Fruit fly (Drosophila melanogaster) whole organism, embryonic: Measurements from ENCODE around the gene CG31121.

Source experiments
- ATbp ChIP-seq: fragments of 200-800 bp; sonication (Bioruptor generic); optimal IDR thresholded peaks from 2 replicates; lab custom pipeline; 2017; ENCODE audit warnings: missing biosample characterization, mild to moderate bottlenecking, missing genetic modification characterization, missing genetic modification reagents
- Abd-B ChIP-seq: fragments of 200-800 bp; sonication (Bioruptor generic); optimal IDR thresholded peaks from 2 replicates; lab custom pipeline; 2018; ENCODE audit warnings: missing biosample characterization, mild to moderate bottlenecking, missing genetic modification characterization, moderate library complexity
- Adf1 ChIP-seq: fragments of 200-800 bp; sonication (Bioruptor generic); IDR thresholded peaks from 2 replicates; pipeline ENCODE4 v1.3.6; 2022; ENCODE audit warnings: missing biosample characterization, missing genetic modification characterization
- CG10267 ChIP-seq: fragments of 200-800 bp; sonication (Bioruptor generic); optimal IDR thresholded peaks from 2 replicates; lab custom pipeline; 2018; ENCODE audit warnings: missing biosample characterization, mild to moderate bottlenecking, missing genetic modification characterization, moderate library complexity
- CG10321 ChIP-seq: fragments of 200-800 bp; sonication (Bioruptor generic); IDR thresholded peaks from 2 replicates; pipeline ENCODE4 v1.3.6; 2022; ENCODE audit warnings: missing biosample characterization, missing genetic modification characterization
- CG11696 ChIP-seq: fragments of 200-800 bp; sonication (Bioruptor generic); IDR thresholded peaks from 2 replicates; pipeline ENCODE4 v1.3.6; 2022; ENCODE audit warnings: missing biosample characterization, missing genetic modification characterization
- CG13123 ChIP-seq: fragments of 200-800 bp; sonication (Bioruptor generic); optimal IDR thresholded peaks from 2 replicates; lab custom pipeline; 2016; ENCODE audit warnings: missing biosample characterization, missing genetic modification characterization
- CG14860 ChIP-seq: fragments of 200-800 bp; sonication (Bioruptor generic); IDR thresholded peaks from 3 replicates; pipeline ENCODE4 v1.3.6; 2022; ENCODE audit warnings: missing biosample characterization, missing genetic modification characterization; ENCODE audit not compliant: partially characterized antibody
- CG15269 ChIP-seq: fragments of 200-800 bp; sonication (Bioruptor generic); optimal IDR thresholded peaks from 2 replicates; lab custom pipeline; 2018; ENCODE audit warnings: missing biosample characterization, mild to moderate bottlenecking, missing genetic modification characterization, moderate library complexity
- CG15601 ChIP-seq: fragments of 200-800 bp; sonication (Bioruptor generic); optimal IDR thresholded peaks from 3 replicates; lab custom pipeline; 2019; ENCODE audit warnings: missing biosample characterization, mild to moderate bottlenecking, missing genetic modification characterization, moderate library complexity
- CG16863 ChIP-seq: fragments of 200-800 bp; sonication (Bioruptor generic); optimal IDR thresholded peaks from 3 replicates; lab custom pipeline; 2016; ENCODE audit warnings: missing biosample characterization, missing genetic modification characterization
- CG43689 ChIP-seq: fragments of 200-800 bp; sonication (Bioruptor generic); IDR thresholded peaks from 2 replicates; pipeline ENCODE4 v1.3.6; 2022; ENCODE audit warnings: missing biosample characterization, missing genetic modification characterization
- CG9215 ChIP-seq: fragments of 200-800 bp; sonication (Bioruptor generic); IDR thresholded peaks from 2 replicates; pipeline ENCODE4 v1.3.6; 2022; ENCODE audit warnings: missing biosample characterization, missing genetic modification characterization
- CG9797 ChIP-seq: fragments of 200-800 bp; sonication (Bioruptor generic); optimal IDR thresholded peaks from 3 replicates; lab custom pipeline; 2018; ENCODE audit warnings: missing biosample characterization, mild to moderate bottlenecking, missing genetic modification characterization
- CrebB ChIP-seq: fragments of 200-800 bp; sonication (Bioruptor generic); optimal IDR thresholded peaks from 3 replicates; lab custom pipeline; 2018; ENCODE audit warnings: missing biosample characterization, mild to moderate bottlenecking, missing genetic modification characterization
- D19B ChIP-seq: fragments of 200-800 bp; sonication (Bioruptor generic); optimal IDR thresholded peaks from 2 replicates; lab custom pipeline; 2017; ENCODE audit warnings: missing biosample characterization, mild to moderate bottlenecking, missing genetic modification characterization
- Dref ChIP-seq: fragments of 200-800 bp; sonication (Bioruptor generic); IDR thresholded peaks from 2 replicates; pipeline ENCODE4 v1.3.6; 2022; ENCODE audit warnings: missing biosample characterization, missing genetic modification characterization
- Fer3 ChIP-seq: fragments of 200-800 bp; sonication (Bioruptor generic); optimal IDR thresholded peaks from 2 replicates; lab custom pipeline; 2018; ENCODE audit warnings: missing biosample characterization, mild to moderate bottlenecking, missing genetic modification characterization, moderate library complexity
- GATAe ChIP-seq: fragments of 200-800 bp; sonication (Bioruptor generic); conservative IDR thresholded peaks from 2 replicates; pipeline ENCODE4 v1.3.6; 2022; ENCODE audit warnings: missing biosample characterization, missing genetic modification characterization
- HLH3B ChIP-seq: fragments of 200-800 bp; sonication (Bioruptor generic); IDR thresholded peaks from 2 replicates; pipeline ENCODE4 v1.3.6; 2022; ENCODE audit warnings: missing biosample characterization, missing genetic modification characterization
- Meics ChIP-seq: fragments of 200-800 bp; sonication (Bioruptor generic); optimal IDR thresholded peaks from 2 replicates; lab custom pipeline; 2017; ENCODE audit warnings: missing biosample characterization, mild to moderate bottlenecking, missing genetic modification characterization
- Mrtf ChIP-seq: fragments of 200-800 bp; sonication (Bioruptor generic); IDR thresholded peaks from 3 replicates; pipeline ENCODE4 v1.3.6; 2022; ENCODE audit warnings: missing biosample characterization, missing genetic modification characterization
- Myb ChIP-seq: fragments of 200-800 bp; sonication (Bioruptor generic); optimal IDR thresholded peaks from 2 replicates; lab custom pipeline; 2016; ENCODE audit warnings: missing biosample characterization, missing genetic modification characterization
- Neu2 ChIP-seq: fragments of 200-800 bp; sonication (Bioruptor generic); optimal IDR thresholded peaks from 3 replicates; lab custom pipeline; 2016; ENCODE audit warnings: missing biosample characterization, missing genetic modification characterization, borderline replicate concordance
- Nf-YA ChIP-seq: fragments of 200-800 bp; sonication (Bioruptor generic); IDR thresholded peaks from 2 replicates; pipeline ENCODE4 v1.3.6; 2022; ENCODE audit warnings: missing biosample characterization, missing genetic modification characterization
- Sry-β ChIP-seq: fragments of 200-800 bp; sonication (Bioruptor generic); optimal IDR thresholded peaks from 2 replicates; lab custom pipeline; 2018; ENCODE audit warnings: missing biosample characterization, mild to moderate bottlenecking, missing genetic modification characterization, moderate library complexity
- caup ChIP-seq: fragments of 200-800 bp; sonication (Bioruptor generic); optimal IDR thresholded peaks from 3 replicates; lab custom pipeline; 2017; ENCODE audit warnings: missing biosample characterization, mild to moderate bottlenecking, missing genetic modification characterization, moderate library complexity; ENCODE audit not compliant: severe bottlenecking
- crol ChIP-seq: fragments of 200-800 bp; sonication (Bioruptor generic); IDR thresholded peaks from 2 replicates; pipeline ENCODE4 v1.3.6; 2022; ENCODE audit warnings: missing biosample characterization, missing genetic modification characterization
- dati ChIP-seq: fragments of 200-800 bp; sonication (Bioruptor generic); IDR thresholded peaks from 2 replicates; pipeline ENCODE4 v1.3.6; 2022; ENCODE audit warnings: missing biosample characterization, missing genetic modification characterization
- esg ChIP-seq: fragments of 200-800 bp; sonication (Bioruptor generic); conservative IDR thresholded peaks from 2 replicates; pipeline ENCODE4 v1.3.6; 2022; ENCODE audit warnings: missing biosample characterization, missing genetic modification characterization
- exex ChIP-seq: fragments of 200-800 bp; sonication (Bioruptor generic); optimal IDR thresholded peaks from 4 replicates; lab custom pipeline; 2018; ENCODE audit warnings: missing biosample characterization, mild to moderate bottlenecking, missing genetic modification characterization, moderate library complexity
- fd3F ChIP-seq: fragments of 200-800 bp; sonication (Bioruptor generic); optimal IDR thresholded peaks from 2 replicates; lab custom pipeline; 2018; ENCODE audit warnings: missing biosample characterization, mild to moderate bottlenecking, missing genetic modification characterization, moderate library complexity
- gcm2 ChIP-seq: fragments of 200-800 bp; sonication (Bioruptor generic); optimal IDR thresholded peaks from 2 replicates; lab custom pipeline; 2016; ENCODE audit warnings: missing biosample characterization, missing genetic modification characterization
- gem ChIP-seq: fragments of 200-800 bp; sonication (Bioruptor generic); optimal IDR thresholded peaks from 2 replicates; lab custom pipeline; 2019; ENCODE audit warnings: missing biosample characterization, mild to moderate bottlenecking, missing genetic modification characterization, moderate library complexity
- grau ChIP-seq: fragments of 200-800 bp; optimal IDR thresholded peaks from 3 replicates; lab custom pipeline; 2019; ENCODE audit warnings: missing biosample characterization, mild to moderate bottlenecking, missing genetic modification characterization, moderate library complexity
- gsb-n ChIP-seq: fragments of 200-800 bp; sonication (Bioruptor generic); optimal IDR thresholded peaks from 3 replicates; lab custom pipeline; 2018; ENCODE audit warnings: missing biosample characterization, mild to moderate bottlenecking, missing genetic modification characterization
- gt ChIP-seq: fragments of 200-800 bp; sonication (Bioruptor generic); IDR thresholded peaks from 2 replicates; pipeline ENCODE4 v1.3.6; 2022; ENCODE audit warnings: missing biosample characterization, missing genetic modification characterization
- ken ChIP-seq: fragments of 200-800 bp; sonication (Bioruptor generic); IDR thresholded peaks from 3 replicates; pipeline ENCODE4 v1.3.6; 2022; ENCODE audit warnings: missing biosample characterization, missing genetic modification characterization
- lmd ChIP-seq: fragments of 200-800 bp; sonication (Bioruptor generic); IDR thresholded peaks from 2 replicates; pipeline ENCODE4 v1.3.6; 2022; ENCODE audit warnings: missing biosample characterization, missing genetic modification characterization
- lov ChIP-seq, 2 experiments: fragments of 200-800 bp in 1 of 2; fragments of >200 bp in 1 of 2; sonication (Bioruptor generic) in 1 of 2; IDR thresholded peaks in 1 of 2; optimal IDR thresholded peaks in 1 of 2; 2 replicates in 1 of 2; 3 replicates in 1 of 2; pipeline versions ENCODE4 v1.3.6 to Lab custom; 2017 to 2022; ENCODE audit warnings: missing biosample characterization in 1 of 2, missing genetic modification characterization in 1 of 2
- mld ChIP-seq: fragments of 200-800 bp; sonication (Bioruptor generic); IDR thresholded peaks from 3 replicates; pipeline ENCODE4 v1.3.6; 2022; ENCODE audit warnings: missing biosample characterization, missing genetic modification characterization; ENCODE audit not compliant: partially characterized antibody
- nau ChIP-seq: fragments of 200-800 bp; sonication (Bioruptor generic); optimal IDR thresholded peaks from 3 replicates; lab custom pipeline; 2017; ENCODE audit warnings: missing biosample characterization, mild to moderate bottlenecking, missing genetic modification characterization, missing genetic modification reagents
- p53 ChIP-seq: fragments of 200-800 bp; sonication (Bioruptor generic); optimal IDR thresholded peaks from 2 replicates; lab custom pipeline; 2016; ENCODE audit warnings: missing biosample characterization, missing genetic modification characterization
- sc ChIP-seq, 3 experiments: fragments of >200 bp in 2 of 3; fragments of 200-800 bp in 1 of 3; sonication (Bioruptor generic) in 1 of 3; optimal IDR thresholded peaks; 2 replicates in 2 of 3; 3 replicates in 1 of 3; lab custom pipeline; 2017; ENCODE audit warnings: mild to moderate bottlenecking in 1 of 3, missing biosample characterization in 1 of 3, missing genetic modification characterization in 1 of 3, missing genetic modification reagents in 1 of 3
- scrt ChIP-seq: fragments of 200-800 bp; sonication (Bioruptor generic); optimal IDR thresholded peaks from 2 replicates; lab custom pipeline; 2018; ENCODE audit warnings: missing biosample characterization, mild to moderate bottlenecking, missing genetic modification characterization, moderate library complexity
- sna ChIP-seq: fragments of 200-800 bp; sonication (Bioruptor generic); IDR thresholded peaks from 2 replicates; pipeline ENCODE4 v1.3.6; 2022; ENCODE audit warnings: missing biosample characterization, missing genetic modification characterization; ENCODE audit not compliant: partially characterized antibody
- zfh1 ChIP-seq: fragments of 200-800 bp; sonication (Bioruptor generic); IDR thresholded peaks from 3 replicates; pipeline ENCODE4 v1.3.6; 2022; ENCODE audit warnings: missing biosample characterization, missing genetic modification characterization

Gene CG31121

dm6 chr3R:24875939-24876842 lies 18.2 kb downstream of the CG31121 start, which contains the start of gene CG3744 (continued):
- peak; percentile 84 for TF ChIP-seq mld (GFP tag; lab: Robert Waterston, UW)
- TF ChIP-seq ATbp (GFP tag; lab: Kevin White, UChicago): no peak
- no peak for TF ChIP-seq p53
- TF ChIP-seq Nf-YA (GFP tag; lab: Robert Waterston, UW): peak; percentile 89
- peak; percentile 76 for TF ChIP-seq gt (GFP tag; lab: Robert Waterston, UW)
- peak; percentile 82 for TF ChIP-seq CG43689 (GFP tag; lab: Robert Waterston, UW)
- peak; percentile 74 for TF ChIP-seq D19B (GFP tag; lab: Kevin White, UChicago)
- TF ChIP-seq exex (tag; lab: Kevin White, UChicago): no peak
- no peak for TF ChIP-seq Neu2
- TF ChIP-seq Dref: peak; percentile 52
- TF ChIP-seq Mrtf (GFP tag; lab: Robert Waterston, UW): peak; percentile 94
- TF ChIP-seq CG9215 (GFP tag; lab: Robert Waterston, UW): peak; percentile 92
- peak; percentile 92 for TF ChIP-seq Fer3 (tag; lab: Kevin White, UChicago)
- peak; percentile 56 for TF ChIP-seq Sry-β
- peak; percentile 85 for TF ChIP-seq Abd-B (GFP tag; lab: Kevin White, UChicago)
- peak; percentile 90 for TF ChIP-seq fd3F (GFP tag; lab: Kevin White, UChicago)
- peak; percentile 77 for TF ChIP-seq GATAe (GFP tag; lab: Robert Waterston, UW)
- peak; percentile 47 for TF ChIP-seq Myb (GFP tag; lab: Kevin White, UChicago)
- TF ChIP-seq CG11696: peak; percentile 81
- TF ChIP-seq CG15269 (tag; lab: Kevin White, UChicago): peak; percentile 90
- peak; percentile 89 for TF ChIP-seq CG14860 (GFP tag; lab: Robert Waterston, UW)
- TF ChIP-seq scrt: no peak
- peak; percentile 80 for TF ChIP-seq CG9797 (GFP tag; lab: Kevin White, UChicago)
- TF ChIP-seq sna (GFP tag; lab: Robert Waterston, UW): peak; percentile 93
- TF ChIP-seq zfh1 (GFP tag; lab: Robert Waterston, UW): peak; percentile 96
- peak; percentile 88 for TF ChIP-seq CG13123 (GFP tag; lab: Kevin White, UChicago)
- TF ChIP-seq caup: peak; percentile 93
- no peak for TF ChIP-seq sc (optimal IDR thresholded peaks at IDR 0.05; lab: Kevin White, UChicago)
- TF ChIP-seq sc (GFP tag; optimal IDR thresholded peaks at IDR 0.05; lab: Kevin White, UChicago): peak; percentile 64
- TF ChIP-seq Meics (GFP tag; lab: Kevin White, UChicago): peak; percentile 93
- peak; percentile 92 for TF ChIP-seq HLH3B (GFP tag; lab: Robert Waterston, UW)
- TF ChIP-seq CG10267 (tag; lab: Kevin White, UChicago): peak; percentile 85
- peak; percentile 78 for TF ChIP-seq gsb-n (tag; lab: Kevin White, UChicago)
- TF ChIP-seq CrebB: peak; percentile 69
- TF ChIP-seq CG16863 (GFP tag; lab: Kevin White, UChicago): peak; percentile 59
- peak; percentile 77 for TF ChIP-seq CG10321 (GFP tag; lab: Robert Waterston, UW)
- TF ChIP-seq nau (GFP tag; lab: Kevin White, UChicago): no peak
- peak; percentile 93 for TF ChIP-seq lmd (GFP tag; lab: Robert Waterston, UW)
- TF ChIP-seq Adf1 (GFP tag; lab: Robert Waterston, UW): peak; percentile 79
- TF ChIP-seq gem (tag; lab: Kevin White, UChicago): peak; percentile 95
- TF ChIP-seq esg (GFP tag; lab: Robert Waterston, UW): peak; percentile 87
- TF ChIP-seq lov (optimal IDR thresholded peaks at IDR 0.05; lab: Kevin White, UChicago): no peak
- TF ChIP-seq lov (GFP tag; IDR thresholded peaks at IDR 0.05; lab: Robert Waterston, UW): peak; percentile 93
- peak; percentile 92 for TF ChIP-seq grau (tag; lab: Kevin White, UChicago)
- TF ChIP-seq gcm2 (GFP tag; lab: Kevin White, UChicago): peak; percentile 43
- TF ChIP-seq crol (GFP tag; lab: Robert Waterston, UW): peak; percentile 44; the same call in 1 of the 2 replicates
- peak; percentile 97 for TF ChIP-seq ken (GFP tag; lab: Robert Waterston, UW)
- TF ChIP-seq dati: peak; percentile 71; the same call in 1 of the 2 replicates
- TF ChIP-seq CG15601 (tag; lab: Kevin White, UChicago): peak; percentile 80
